5 worm cellular contexts compared by ENCODE assay signal in the genomic region with DNA sequence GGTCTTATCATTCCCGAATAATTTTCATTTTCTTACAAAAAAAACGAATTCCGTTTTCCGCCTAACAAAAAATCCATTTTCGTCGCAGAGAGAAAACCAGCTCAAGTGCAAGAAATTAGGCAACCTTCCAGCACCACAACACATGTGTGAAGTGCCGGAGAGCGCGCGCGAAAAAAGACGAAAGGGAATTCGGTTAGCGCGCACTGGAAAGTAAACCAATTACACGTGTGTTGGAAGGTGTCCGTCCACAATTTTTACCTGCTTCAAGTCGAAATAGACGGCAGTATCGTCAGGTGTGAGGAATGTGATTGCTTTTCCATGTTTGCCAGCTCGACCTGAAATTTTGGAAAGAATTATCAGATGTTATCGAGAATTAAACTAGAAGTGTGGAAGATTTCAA.
TF ChIP-seq lines count a peak whose summit lies in the region.

No protein-coding gene starts in this region.

TF ChIP-seq in whole organism, L1 larva, 84 proteins besides CTCF, POLR2A, EP300 and RAD21:
- TF ChIP-seq hlh-4 (tag; optimal IDR thresholded peaks at IDR 0.05; lab: Kevin White, UChicago) (no peak), zag-1 (tag; optimal IDR thresholded peaks at IDR 0.05; lab: Kevin White, UChicago) (no peak), efl-3 (GFP tag; optimal IDR thresholded peaks at IDR 0.05; lab: Kevin White, UChicago) (no peak), pax-3 (tag; optimal IDR thresholded peaks at IDR 0.05; lab: Kevin White, UChicago) (no peak), alr-1 (tag; optimal IDR thresholded peaks at IDR 0.05; lab: Kevin White, UChicago; ENCODE audit: borderline replicate concordance) (no peak), ceh-8 (GFP tag; optimal IDR thresholded peaks at IDR 0.05; lab: Kevin White, UChicago) (no peak), blmp-1 (tag; optimal IDR thresholded peaks at IDR 0.05; lab: Kevin White, UChicago) (peak; percentile 22)

TF ChIP-seq in whole organism, L4 larva, 104 proteins besides CTCF, POLR2A, EP300 and RAD21:
- TF ChIP-seq vab-7 (GFP tag; IDR thresholded peaks at IDR 0.05; lab: Robert Waterston, UW) (0 out of 2 replicates have a peak, but pooled peaks have one; percentile 15), mxl-3 (GFP tag; optimal IDR thresholded peaks at IDR 0.05; lab: Kevin White, UChicago) (no peak), ama-1 (optimal IDR thresholded peaks at IDR 0.05; lab: Kevin White, UChicago) (peak; percentile 26), nhr-48 (tag; optimal IDR thresholded peaks at IDR 0.05; lab: Kevin White, UChicago) (no peak), aha-1 (tag; lab: Kevin White, UChicago) (peak; percentile 80), ces-1 (GFP tag; optimal IDR thresholded peaks at IDR 0.05; lab: Kevin White, UChicago) (peak; percentile 39)
TF ChIP-seq in whole organism, L4 larva: peak in this region for 4.

TF ChIP-seq in whole organism, late embryonic, 69 proteins besides CTCF, POLR2A, EP300 and RAD21:
- TF ChIP-seq ttx-3 (tag; optimal IDR thresholded peaks at IDR 0.05; lab: Kevin White, UChicago), result no peak
- peak; percentile 61 for TF ChIP-seq unc-42 (tag; optimal IDR thresholded peaks at IDR 0.05; lab: Kevin White, UChicago)

TF ChIP-seq in whole organism, mixed stage, embryonic, 35 proteins besides CTCF, POLR2A, EP300 and RAD21:
- peak; percentile 54 for TF ChIP-seq ces-1 (GFP tag; optimal IDR thresholded peaks at IDR 0.05; lab: Kevin White, UChicago)
- no peak for TF ChIP-seq nhr-237 (tag; optimal IDR thresholded peaks at IDR 0.05; lab: Kevin White, UChicago)

TF ChIP-seq in whole organism, young adult, 124 proteins besides CTCF, POLR2A, EP300 and RAD21:
- TF ChIP-seq madf-6 (GFP tag; IDR thresholded peaks at IDR 0.05; lab: Robert Waterston, UW), result peak; percentile 42; the same call in 1 of the 2 replicates
- TF ChIP-seq nfyb-1 (GFP tag; IDR thresholded peaks at IDR 0.05; lab: Robert Waterston, UW), result no peak
- TF ChIP-seq egrh-3 (GFP tag; IDR thresholded peaks at IDR 0.05; lab: Robert Waterston, UW), result no peak
- TF ChIP-seq D2030.7 (GFP tag; IDR thresholded peaks at IDR 0.05; lab: Robert Waterston, UW), result no peak
- peak; percentile 50 for TF ChIP-seq efl-1 (GFP tag; optimal IDR thresholded peaks at IDR 0.05; lab: Kevin White, UChicago)
- TF ChIP-seq Y53G8AR.9 (GFP tag; conservative IDR thresholded peaks at IDR 0.05; lab: Robert Waterston, UW), result no peak
- TF ChIP-seq nhr-80 (tag; optimal IDR thresholded peaks at IDR 0.05; lab: Kevin White, UChicago), result no peak
- TF ChIP-seq repo-1 (tag; optimal IDR thresholded peaks at IDR 0.05; lab: Kevin White, UChicago), result no peak
- TF ChIP-seq ccch-3 (GFP tag; optimal IDR thresholded peaks at IDR 0.05; lab: Kevin White, UChicago), result no peak
- TF ChIP-seq madf-8 (GFP tag; conservative IDR thresholded peaks at IDR 0.05; lab: Robert Waterston, UW), result peak; percentile 22; the same call in 1 of the 2 replicates
- no peak for TF ChIP-seq ztf-26 (tag; optimal IDR thresholded peaks at IDR 0.05; lab: Kevin White, UChicago)
- TF ChIP-seq hrde-1 (tag; optimal IDR thresholded peaks at IDR 0.05; lab: Kevin White, UChicago; ENCODE audit: borderline replicate concordance), result no peak
- TF ChIP-seq dpff-1 (tag; optimal IDR thresholded peaks at IDR 0.05; lab: Kevin White, UChicago), result no peak
- TF ChIP-seq F49E8.2 (tag; optimal IDR thresholded peaks at IDR 0.05; lab: Kevin White, UChicago; ENCODE audit: insufficient read depth), result no peak
- no peak for TF ChIP-seq C06A6.2 (GFP tag; conservative IDR thresholded peaks at IDR 0.05; lab: Robert Waterston, UW)
- no peak for TF ChIP-seq unc-130 (GFP tag; optimal IDR thresholded peaks at IDR 0.05; lab: Kevin White, UChicago)
- no peak for TF ChIP-seq F37B4.10 (GFP tag; IDR thresholded peaks at IDR 0.05; lab: Robert Waterston, UW)
- no peak for TF ChIP-seq gei-17 (GFP tag; optimal IDR thresholded peaks at IDR 0.05; lab: Kevin White, UChicago)
- no peak for TF ChIP-seq F22D6.2 (tag; optimal IDR thresholded peaks at IDR 0.05; lab: Kevin White, UChicago)
